Fruit fly (Drosophila melanogaster) whole organism, embryonic: Measurements from ENCODE around the gene Cyp12a5.
A peak's percentile ranks its signal among the peaks of the same experiment; 100 is the strongest.

Source experiments
- Adf1 ChIP-seq: fragments of 200-800 bp; sonication (Bioruptor generic); IDR thresholded peaks from 2 replicates; pipeline ENCODE4 v1.3.6; 2022; ENCODE audit warnings: missing biosample characterization, missing genetic modification characterization
- CG10267 ChIP-seq: fragments of 200-800 bp; sonication (Bioruptor generic); optimal IDR thresholded peaks from 2 replicates; lab custom pipeline; 2018; ENCODE audit warnings: missing biosample characterization, mild to moderate bottlenecking, missing genetic modification characterization, moderate library complexity
- CG11247 ChIP-seq: fragments of 200-800 bp; sonication (Bioruptor generic); IDR thresholded peaks from 2 replicates; pipeline ENCODE4 v1.3.6; 2022; ENCODE audit warnings: missing biosample characterization, missing genetic modification characterization
- CG11504 ChIP-seq: fragments of 200-800 bp; sonication (Bioruptor generic); optimal IDR thresholded peaks from 3 replicates; lab custom pipeline; 2019; ENCODE audit warnings: missing biosample characterization, mild to moderate bottlenecking, missing genetic modification characterization, moderate library complexity
- CG11695 ChIP-seq: fragments of 200-800 bp; sonication (Bioruptor generic); IDR thresholded peaks from 3 replicates; pipeline ENCODE4 v1.3.6; 2022; ENCODE audit warnings: missing biosample characterization, missing genetic modification characterization
- CG11723 ChIP-seq: fragments of 200-800 bp; sonication (Bioruptor generic); optimal IDR thresholded peaks from 2 replicates; lab custom pipeline; 2017; ENCODE audit warnings: missing biosample characterization, mild to moderate bottlenecking, missing genetic modification characterization
- CG12299 ChIP-seq: fragments of 200-800 bp; sonication (Bioruptor generic); optimal IDR thresholded peaks from 2 replicates; lab custom pipeline; 2018; ENCODE audit warnings: missing biosample characterization, mild to moderate bottlenecking, missing genetic modification characterization
- CG13287 ChIP-seq: fragments of 200-800 bp; sonication (Bioruptor generic); IDR thresholded peaks from 2 replicates; pipeline ENCODE4 v1.3.6; 2022; ENCODE audit warnings: missing biosample characterization, missing genetic modification characterization; ENCODE audit not compliant: partially characterized antibody
- CG14014 ChIP-seq: fragments of 200-800 bp; sonication (Bioruptor generic); IDR thresholded peaks from 2 replicates; pipeline ENCODE4 v1.3.6; 2022; ENCODE audit warnings: missing biosample characterization, missing genetic modification characterization
- CG14667 ChIP-seq: fragments of 200-800 bp; sonication (Bioruptor generic); IDR thresholded peaks from 2 replicates; pipeline ENCODE4 v1.3.6; 2022; ENCODE audit warnings: missing biosample characterization, missing genetic modification characterization
- CG17328 ChIP-seq: fragments of 200-800 bp; sonication (Bioruptor generic); IDR thresholded peaks from 2 replicates; pipeline ENCODE4 v1.3.6; 2022; ENCODE audit warnings: missing biosample characterization, missing genetic modification characterization
- CG17829 ChIP-seq: fragments of 200-800 bp; optimal IDR thresholded peaks from 2 replicates; lab custom pipeline; 2019; ENCODE audit warnings: missing biosample characterization, mild to moderate bottlenecking, missing genetic modification characterization, moderate library complexity
- CG17912 ChIP-seq: fragments of 200-800 bp; sonication (Bioruptor generic); optimal IDR thresholded peaks from 2 replicates; lab custom pipeline; 2018; ENCODE audit warnings: missing biosample characterization, mild to moderate bottlenecking, missing genetic modification characterization
- CG2712 ChIP-seq: fragments of 200-800 bp; optimal IDR thresholded peaks from 3 replicates; lab custom pipeline; 2019; ENCODE audit warnings: missing biosample characterization, mild to moderate bottlenecking, missing genetic modification characterization, moderate library complexity
- CG34224 ChIP-seq: fragments of 200-800 bp; sonication (Bioruptor generic); IDR thresholded peaks from 3 replicates; pipeline ENCODE4 v1.3.6; 2022; ENCODE audit warnings: missing biosample characterization, missing genetic modification characterization; ENCODE audit not compliant: partially characterized antibody
- CG3726 ChIP-seq: fragments of 200-800 bp; sonication (Bioruptor generic); IDR thresholded peaks from 3 replicates; pipeline ENCODE4, ENCODE4 v1.3.6; 2022; ENCODE audit warnings: missing biosample characterization, missing genetic modification characterization
- CG42726 ChIP-seq: fragments of 200-800 bp; sonication (Bioruptor generic); IDR thresholded peaks from 2 replicates; pipeline ENCODE4 v1.3.6; 2022; ENCODE audit warnings: missing biosample characterization, missing genetic modification characterization; ENCODE audit not compliant: partially characterized antibody
- CG4617 ChIP-seq: fragments of 200-800 bp; sonication (Bioruptor generic); optimal IDR thresholded peaks from 3 replicates; lab custom pipeline; 2016; ENCODE audit warnings: missing biosample characterization, missing genetic modification characterization, borderline replicate concordance
- CG4820 ChIP-seq: fragments of 200-800 bp; sonication (Bioruptor generic); optimal IDR thresholded peaks from 3 replicates; lab custom pipeline; 2016; ENCODE audit warnings: missing biosample characterization, missing genetic modification characterization
- CG7745 ChIP-seq: fragments of 200-800 bp; sonication (Bioruptor generic); optimal IDR thresholded peaks from 2 replicates; lab custom pipeline; 2018; ENCODE audit warnings: missing biosample characterization, mild to moderate bottlenecking, missing genetic modification characterization, moderate library complexity
- CG8281 ChIP-seq: fragments of 200-800 bp; sonication (Bioruptor generic); optimal IDR thresholded peaks from 2 replicates; lab custom pipeline; 2018; ENCODE audit warnings: missing biosample characterization, mild to moderate bottlenecking, missing genetic modification characterization, moderate library complexity
- CG8359 ChIP-seq: fragments of 200-800 bp; sonication (Bioruptor generic); optimal IDR thresholded peaks from 2 replicates; lab custom pipeline; 2017; ENCODE audit warnings: missing biosample characterization, mild to moderate bottlenecking, missing genetic modification characterization, borderline replicate concordance
- CG9727 ChIP-seq: fragments of 200-800 bp; sonication (Bioruptor generic); optimal IDR thresholded peaks from 3 replicates; lab custom pipeline; 2017; ENCODE audit warnings: missing biosample characterization, mild to moderate bottlenecking, missing genetic modification characterization
- CTCF ChIP-seq: fragments of 200-800 bp; sonication (Bioruptor generic); optimal IDR thresholded peaks from 2 replicates; lab custom pipeline; 2017; ENCODE audit warnings: missing biosample characterization, mild to moderate bottlenecking, missing genetic modification characterization, moderate library complexity
- Chrac-16 ChIP-seq: fragments of 200-800 bp; sonication (Bioruptor generic); optimal IDR thresholded peaks from 3 replicates; lab custom pipeline; 2016; ENCODE audit warnings: missing biosample characterization, missing genetic modification characterization
- Dip3 ChIP-seq: fragments of 200-800 bp; sonication (Bioruptor generic); optimal IDR thresholded peaks from 3 replicates; lab custom pipeline; 2016; ENCODE audit warnings: missing biosample characterization, missing genetic modification characterization
- Doc2 ChIP-seq: fragments of 200-800 bp; sonication (Bioruptor generic); IDR thresholded peaks from 2 replicates; pipeline ENCODE4 v1.3.6; 2022; ENCODE audit warnings: missing biosample characterization, missing genetic modification characterization
- Doc3 ChIP-seq: fragments of 200-800 bp; sonication (Bioruptor generic); IDR thresholded peaks from 3 replicates; pipeline ENCODE4 v1.3.6; 2022; ENCODE audit warnings: missing biosample characterization, missing genetic modification characterization; ENCODE audit not compliant: partially characterized antibody
- Fer2 ChIP-seq: fragments of 200-800 bp; sonication (Bioruptor generic); optimal IDR thresholded peaks from 2 replicates; lab custom pipeline; 2018; ENCODE audit warnings: missing biosample characterization, mild to moderate bottlenecking, missing genetic modification characterization, moderate library complexity
- MBD-R2 ChIP-seq: fragments of 200-800 bp; sonication (Bioruptor generic); IDR thresholded peaks from 2 replicates; pipeline ENCODE4 v1.3.6; 2022; ENCODE audit warnings: missing biosample characterization, missing genetic modification characterization
- Med ChIP-seq: fragments of 200-800 bp; sonication (Bioruptor generic); peaks from one replicate; lab custom pipeline; 2016; ENCODE audit warnings: missing biosample characterization, missing genetic modification characterization, mild to moderate bottlenecking, inconsistent platforms, moderate library complexity
- Opbp ChIP-seq: fragments of 200-800 bp; sonication (Bioruptor generic); IDR thresholded peaks from 3 replicates; pipeline ENCODE4 v1.3.6; 2022; ENCODE audit warnings: missing biosample characterization, missing genetic modification characterization; ENCODE audit not compliant: partially characterized antibody
- PHDP ChIP-seq: fragments of 200-800 bp; sonication (Bioruptor generic); optimal IDR thresholded peaks from 3 replicates; lab custom pipeline; 2018; ENCODE audit warnings: missing biosample characterization, mild to moderate bottlenecking, missing genetic modification characterization, moderate library complexity
- bowl ChIP-seq: fragments of 200-800 bp; sonication (Bioruptor generic); IDR thresholded peaks from 2 replicates; pipeline ENCODE4 v1.3.6; 2022; ENCODE audit warnings: missing biosample characterization, missing genetic modification characterization
- dm ChIP-seq: fragments of 200-800 bp; sonication (Bioruptor generic); optimal IDR thresholded peaks from 3 replicates; lab custom pipeline; 2016; ENCODE audit warnings: missing biosample characterization, missing genetic modification characterization
- ftz-f1 ChIP-seq: fragments of 200-800 bp; sonication (Bioruptor generic); optimal IDR thresholded peaks from 2 replicates; lab custom pipeline; 2016; ENCODE audit warnings: missing biosample characterization, missing genetic modification characterization
- gfzf ChIP-seq: fragments of 200-800 bp; sonication (Bioruptor generic); optimal IDR thresholded peaks from 2 replicates; lab custom pipeline; 2016; ENCODE audit warnings: missing biosample characterization, mild to moderate bottlenecking, missing genetic modification characterization, moderate library complexity
- gsb ChIP-seq: fragments of 200-800 bp; sonication (Bioruptor generic); IDR thresholded peaks from 2 replicates; pipeline ENCODE4 v1.3.6; 2022; ENCODE audit warnings: missing biosample characterization, missing genetic modification characterization
- lov ChIP-seq, 2 experiments: fragments of 200-800 bp in 1 of 2; fragments of >200 bp in 1 of 2; sonication (Bioruptor generic) in 1 of 2; IDR thresholded peaks in 1 of 2; optimal IDR thresholded peaks in 1 of 2; 2 replicates in 1 of 2; 3 replicates in 1 of 2; pipeline versions ENCODE4 v1.3.6 to Lab custom; 2017 to 2022; ENCODE audit warnings: missing biosample characterization in 1 of 2, missing genetic modification characterization in 1 of 2
- nmo ChIP-seq: fragments of 200-800 bp; sonication (Bioruptor generic); optimal IDR thresholded peaks from 2 replicates; lab custom pipeline; 2018; ENCODE audit warnings: missing biosample characterization, mild to moderate bottlenecking, missing genetic modification characterization, moderate library complexity
- peb ChIP-seq: fragments of 200-800 bp; sonication (Bioruptor generic); IDR thresholded peaks from 2 replicates; pipeline ENCODE4 v1.3.6; 2022; ENCODE audit warnings: missing biosample characterization, missing genetic modification characterization
- pros ChIP-seq: fragments of 200-800 bp; sonication (Bioruptor generic); optimal IDR thresholded peaks from 3 replicates; lab custom pipeline; 2019; ENCODE audit warnings: missing biosample characterization, mild to moderate bottlenecking, missing genetic modification characterization, moderate library complexity
- slbo ChIP-seq: fragments of 200-800 bp; sonication (Bioruptor generic); IDR thresholded peaks from 2 replicates; pipeline ENCODE4 v1.3.6; 2022; ENCODE audit warnings: missing biosample characterization, missing genetic modification characterization
- sob ChIP-seq: fragments of 200-800 bp; sonication (Bioruptor generic); IDR thresholded peaks from 2 replicates; pipeline ENCODE4 v1.3.6; 2022; ENCODE audit warnings: missing biosample characterization, missing genetic modification characterization
- tna ChIP-seq: fragments of 200-800 bp; sonication (Bioruptor generic); IDR thresholded peaks from 2 replicates; pipeline ENCODE4 v1.3.6; 2022; ENCODE audit warnings: missing biosample characterization, missing genetic modification characterization; ENCODE audit not compliant: partially characterized antibody
- unpg ChIP-seq: fragments of 200-800 bp; sonication (Bioruptor generic); optimal IDR thresholded peaks from 3 replicates; lab custom pipeline; 2018; ENCODE audit warnings: missing biosample characterization, mild to moderate bottlenecking, missing genetic modification characterization, moderate library complexity

The Cyp12a5 gene

dm6 chr3R:19094799-19095418, 37.5 kb upstream of the Cyp12a5 start, which contains the start of the genes mRpL55 and ATPsynD (continued):
- TF ChIP-seq CG17829 (tag; lab: Kevin White, UChicago) (peak; percentile 23), gfzf (GFP tag; lab: Kevin White, UChicago) (peak; percentile 96), Chrac-16 (no peak), Fer2 (tag; lab: Kevin White, UChicago) (no peak), Opbp (GFP tag; lab: Robert Waterston, UW) (peak; percentile 64; the same call in 1 of the 3 replicates), CG2712 (tag; lab: Kevin White, UChicago) (peak; percentile 18), CG42726 (GFP tag; lab: Robert Waterston, UW) (peak; percentile 45; the same call in 1 of the 2 replicates), nmo (GFP tag; lab: Kevin White, UChicago) (peak; percentile 51), MBD-R2 (GFP tag; lab: Robert Waterston, UW) (peak; percentile 82), CG17328 (GFP tag; lab: Robert Waterston, UW) (0 out of 2 replicates have a peak, but pooled peaks have one; percentile 18), gsb (no peak), unpg (peak; percentile 18), CG11247 (GFP tag; lab: Robert Waterston, UW) (no peak), CG4820 (GFP tag; lab: Kevin White, UChicago) (no peak), sob (GFP tag; lab: Robert Waterston, UW) (no peak), CG11504 (tag; lab: Kevin White, UChicago) (peak; percentile 38), Doc2 (GFP tag; lab: Robert Waterston, UW) (no peak), PHDP (peak; percentile 3), lov (optimal IDR thresholded peaks at IDR 0.05; lab: Kevin White, UChicago) (no peak), lov (GFP tag; IDR thresholded peaks at IDR 0.05; lab: Robert Waterston, UW) (no peak), CG7745 (tag; lab: Kevin White, UChicago) (no peak), CG17912 (peak; percentile 6), CTCF (GFP tag; lab: Kevin White, UChicago) (no peak), Med (GFP tag; lab: Kevin White, UChicago) (peak; percentile 77), CG4617 (GFP tag; lab: Kevin White, UChicago) (peak; percentile 80), ftz-f1 (GFP tag; lab: Kevin White, UChicago) (peak; percentile 56), CG34224 (GFP tag; lab: Robert Waterston, UW) (peak; percentile 7; the same call in 1 of the 3 replicates)

- TF ChIP-seq CG10267 = peak; percentile 49
- no peak for TF ChIP-seq CG12299 (tag; lab: Kevin White, UChicago)
- peak; percentile 56 for TF ChIP-seq CG8359 (GFP tag; lab: Kevin White, UChicago)
- TF ChIP-seq dm (GFP tag; lab: Kevin White, UChicago) = peak; percentile 17
- TF ChIP-seq peb (GFP tag; lab: Robert Waterston, UW) = peak; percentile 28; the same call in 1 of the 2 replicates
- TF ChIP-seq tna (GFP tag; lab: Robert Waterston, UW) = 0 out of 2 replicates have a peak, but pooled peaks have one; percentile 45
- peak; percentile 32; the same call in 1 of the 2 replicates for TF ChIP-seq Adf1 (GFP tag; lab: Robert Waterston, UW)
- TF ChIP-seq bowl (GFP tag; lab: Robert Waterston, UW) = peak; percentile 25; the same call in 1 of the 2 replicates
- peak; percentile 88 for TF ChIP-seq CG8281 (tag; lab: Kevin White, UChicago)
- TF ChIP-seq CG14014 (GFP tag; lab: Robert Waterston, UW) = peak; percentile 42; the same call in 1 of the 2 replicates
- TF ChIP-seq gfzf (GFP tag; lab: Kevin White, UChicago) = peak; percentile 91
- peak; percentile 68; the same call in 1 of the 2 replicates for TF ChIP-seq slbo (GFP tag; lab: Robert Waterston, UW)
- TF ChIP-seq CG11723 (GFP tag; lab: Kevin White, UChicago) = peak; percentile 6
- TF ChIP-seq CG3726 (GFP tag; lab: Robert Waterston, UW) = no peak
- peak; percentile 68 for TF ChIP-seq pros (GFP tag; lab: Kevin White, UChicago)
- no peak for TF ChIP-seq CG14667 (GFP tag; lab: Robert Waterston, UW)
- no peak for TF ChIP-seq CG11695 (GFP tag; lab: Robert Waterston, UW)
- 0 out of 2 replicates have a peak, but pooled peaks have one; percentile 42 for TF ChIP-seq CG13287
- TF ChIP-seq CG9727 (GFP tag; lab: Kevin White, UChicago) = peak; percentile 67
- no peak for TF ChIP-seq Doc3
- TF ChIP-seq Dip3 (GFP tag; lab: Kevin White, UChicago) = peak; percentile 55
Observed at dm6 chr3R:19096299-19097048, 36.0 kb upstream of the Cyp12a5 start, which contains the start of gene CG6040. Gene CG6040 (plus strand): TSS chr3R:19096961.
